Fruit fly (Drosophila melanogaster) whole organism, embryonic: ENCODE results near the gene MED15.

Source experiments
- Atf6 ChIP-seq: fragments of 200-800 bp; sonication (Bioruptor generic); IDR thresholded peaks from 2 replicates; pipeline ENCODE4 v1.3.6; 2022; ENCODE audit warnings: missing biosample characterization, missing genetic modification characterization
- Awh ChIP-seq: fragments of 200-800 bp; sonication (Bioruptor generic); IDR thresholded peaks from 2 replicates; pipeline ENCODE4, ENCODE4 v1.3.6; 2022; ENCODE audit warnings: missing biosample characterization, missing genetic modification characterization
- C15 ChIP-seq: fragments of 200-800 bp; sonication (Bioruptor generic); IDR thresholded peaks from 3 replicates; pipeline ENCODE4 v1.3.6; 2022; ENCODE audit warnings: missing biosample characterization, missing genetic modification characterization
- CG10431 ChIP-seq: fragments of 200-800 bp; sonication (Bioruptor generic); optimal IDR thresholded peaks from 3 replicates; lab custom pipeline; 2018; ENCODE audit warnings: missing biosample characterization, mild to moderate bottlenecking, missing genetic modification characterization
- CG11093 ChIP-seq: fragments of 200-800 bp; sonication (Bioruptor generic); IDR thresholded peaks from 3 replicates; pipeline ENCODE4 v1.3.6; 2022; ENCODE audit warnings: missing biosample characterization, missing genetic modification characterization
- CG11456 ChIP-seq: fragments of 200-800 bp; sonication (Bioruptor generic); IDR thresholded peaks from 3 replicates; pipeline ENCODE4 v1.3.6; 2022; ENCODE audit warnings: missing biosample characterization, missing genetic modification characterization
- CG11504 ChIP-seq: fragments of 200-800 bp; sonication (Bioruptor generic); optimal IDR thresholded peaks from 3 replicates; lab custom pipeline; 2019; ENCODE audit warnings: missing biosample characterization, mild to moderate bottlenecking, missing genetic modification characterization, moderate library complexity
- CG11696 ChIP-seq: fragments of 200-800 bp; sonication (Bioruptor generic); IDR thresholded peaks from 2 replicates; pipeline ENCODE4 v1.3.6; 2022; ENCODE audit warnings: missing biosample characterization, missing genetic modification characterization
- CG1603 ChIP-seq: fragments of 200-800 bp; sonication (Bioruptor generic); optimal IDR thresholded peaks from 2 replicates; lab custom pipeline; 2019; ENCODE audit warnings: missing biosample characterization, mild to moderate bottlenecking, missing genetic modification characterization, moderate library complexity
- CG16813 ChIP-seq: fragments of 200-800 bp; sonication (Bioruptor generic); IDR thresholded peaks from 3 replicates; pipeline ENCODE4 v1.3.6; 2022; ENCODE audit warnings: missing biosample characterization, missing genetic modification characterization; ENCODE audit not compliant: partially characterized antibody
- CG17186 ChIP-seq: fragments of 200-800 bp; sonication (Bioruptor generic); optimal IDR thresholded peaks from 3 replicates; lab custom pipeline; 2017; ENCODE audit warnings: missing biosample characterization, missing genetic modification reagents, missing genetic modification characterization
- CG18476 ChIP-seq: fragments of 200-800 bp; sonication (Bioruptor generic); optimal IDR thresholded peaks from 2 replicates; lab custom pipeline; 2016; ENCODE audit warnings: missing biosample characterization, mild to moderate bottlenecking, missing genetic modification characterization
- CG18599 ChIP-seq: fragments of 200-800 bp; sonication (Bioruptor generic); optimal IDR thresholded peaks from 3 replicates; lab custom pipeline; 2017; ENCODE audit warnings: missing biosample characterization, missing genetic modification characterization, mild to moderate bottlenecking, moderate library complexity, missing genetic modification reagents
- CG2678 ChIP-seq: fragments of 200-800 bp; sonication (Bioruptor generic); optimal IDR thresholded peaks from 3 replicates; lab custom pipeline; 2019; ENCODE audit warnings: missing biosample characterization, mild to moderate bottlenecking, missing genetic modification characterization, moderate library complexity
- CG3407 ChIP-seq: fragments of 200-800 bp; sonication (Bioruptor generic); optimal IDR thresholded peaks from 2 replicates; lab custom pipeline; 2018; ENCODE audit warnings: missing biosample characterization, mild to moderate bottlenecking, missing genetic modification characterization
- CG34422 ChIP-seq: fragments of 200-800 bp; sonication (Bioruptor generic); IDR thresholded peaks from 3 replicates; pipeline ENCODE4 v1.3.6; 2022; ENCODE audit warnings: missing biosample characterization, missing genetic modification characterization
- CG3838 ChIP-seq: fragments of 200-800 bp; sonication (Bioruptor generic); optimal IDR thresholded peaks from 3 replicates; lab custom pipeline; 2016; ENCODE audit warnings: missing biosample characterization, missing genetic modification characterization
- CG5245 ChIP-seq: fragments of 200-800 bp; sonication (Bioruptor generic); optimal IDR thresholded peaks from 3 replicates; lab custom pipeline; 2016; ENCODE audit warnings: missing biosample characterization, missing genetic modification characterization
- CG6683 ChIP-seq: fragments of 200-800 bp; sonication (Bioruptor generic); optimal IDR thresholded peaks from 2 replicates; lab custom pipeline; 2017; ENCODE audit warnings: missing biosample characterization, mild to moderate bottlenecking, missing genetic modification characterization, missing genetic modification reagents
- CG8765 ChIP-seq: fragments of 200-800 bp; sonication (Bioruptor generic); IDR thresholded peaks from 2 replicates; pipeline ENCODE4 v1.3.6; 2022; ENCODE audit warnings: missing biosample characterization, missing genetic modification characterization
- CG9797 ChIP-seq: fragments of 200-800 bp; sonication (Bioruptor generic); optimal IDR thresholded peaks from 3 replicates; lab custom pipeline; 2018; ENCODE audit warnings: missing biosample characterization, mild to moderate bottlenecking, missing genetic modification characterization
- CG9876 ChIP-seq: fragments of 200-800 bp; sonication (Bioruptor generic); optimal IDR thresholded peaks from 2 replicates; lab custom pipeline; 2016; ENCODE audit warnings: missing biosample characterization, missing genetic modification characterization
- CG9932 ChIP-seq: fragments of 200-800 bp; sonication (Bioruptor generic); IDR thresholded peaks from 2 replicates; pipeline ENCODE4 v1.3.6; 2022; ENCODE audit warnings: missing biosample characterization, missing genetic modification characterization
- CoRest ChIP-seq: fragments of 200-800 bp; sonication (Bioruptor generic); optimal IDR thresholded peaks from 3 replicates; lab custom pipeline; 2018; ENCODE audit warnings: missing biosample characterization, mild to moderate bottlenecking, missing genetic modification characterization, moderate library complexity
- Dref ChIP-seq: fragments of 200-800 bp; sonication (Bioruptor generic); IDR thresholded peaks from 2 replicates; pipeline ENCODE4 v1.3.6; 2022; ENCODE audit warnings: missing biosample characterization, missing genetic modification characterization
- Fer1 ChIP-seq: fragments of 200-800 bp; sonication (Bioruptor generic); optimal IDR thresholded peaks from 2 replicates; lab custom pipeline; 2017; ENCODE audit warnings: missing biosample characterization, mild to moderate bottlenecking, missing genetic modification characterization
- Gug ChIP-seq: fragments of 200-800 bp; sonication (Bioruptor generic); IDR thresholded peaks from 4 replicates; pipeline ENCODE4 v1.3.6; 2022; ENCODE audit warnings: missing biosample characterization, missing genetic modification characterization
- HLHmδ ChIP-seq: fragments of 200-800 bp; sonication (Bioruptor generic); optimal IDR thresholded peaks from 2 replicates; lab custom pipeline; 2018; ENCODE audit warnings: missing biosample characterization, mild to moderate bottlenecking, missing genetic modification characterization, moderate library complexity
- Hmr ChIP-seq: fragments of 200-800 bp; sonication (Bioruptor generic); optimal IDR thresholded peaks from 3 replicates; lab custom pipeline; 2017; ENCODE audit warnings: mild to moderate bottlenecking, missing biosample characterization, missing genetic modification reagents, missing genetic modification characterization
- Kr ChIP-seq: fragments of 200-800 bp; sonication (Bioruptor generic); optimal IDR thresholded peaks from 2 replicates; lab custom pipeline; 2017; ENCODE audit warnings: missing biosample characterization, mild to moderate bottlenecking, missing genetic modification characterization
- MTF-1 ChIP-seq: fragments of 200-800 bp; sonication (Bioruptor generic); optimal IDR thresholded peaks from 2 replicates; lab custom pipeline; 2018; ENCODE audit warnings: missing biosample characterization, mild to moderate bottlenecking, missing genetic modification characterization, borderline replicate concordance
- Nf-YC ChIP-seq: fragments of 200-800 bp; optimal IDR thresholded peaks from 3 replicates; lab custom pipeline; 2019; ENCODE audit warnings: missing biosample characterization, mild to moderate bottlenecking, missing genetic modification characterization, moderate library complexity
- PHDP ChIP-seq: fragments of 200-800 bp; sonication (Bioruptor generic); optimal IDR thresholded peaks from 3 replicates; lab custom pipeline; 2018; ENCODE audit warnings: missing biosample characterization, mild to moderate bottlenecking, missing genetic modification characterization, moderate library complexity
- Sox100B ChIP-seq: fragments of 200-800 bp; sonication (Bioruptor generic); optimal IDR thresholded peaks from 3 replicates; lab custom pipeline; 2018; ENCODE audit warnings: missing biosample characterization, mild to moderate bottlenecking, missing genetic modification characterization
- Taf1 ChIP-seq: fragments of 200-800 bp; sonication (Bioruptor generic); IDR thresholded peaks from 2 replicates; pipeline ENCODE4 v1.3.6; 2022; ENCODE audit warnings: missing biosample characterization, missing genetic modification characterization
- al ChIP-seq: fragments of 200-800 bp; sonication (Bioruptor generic); IDR thresholded peaks from 2 replicates; pipeline ENCODE4 v1.3.6; 2022; ENCODE audit warnings: missing biosample characterization, missing genetic modification characterization
- br ChIP-seq: fragments of >200 bp; optimal IDR thresholded peaks from 2 replicates; lab custom pipeline; 2017
- cas ChIP-seq: fragments of 200-800 bp; sonication (Bioruptor generic); IDR thresholded peaks from 2 replicates; pipeline ENCODE4 v1.3.6; 2022; ENCODE audit warnings: missing biosample characterization, missing genetic modification characterization
- chif ChIP-seq, 2 experiments: fragments of 200-800 bp; sonication (Bioruptor generic); optimal IDR thresholded peaks; 3 replicates each; lab custom pipeline; 2016; ENCODE audit warnings: missing biosample characterization in 2 of 2, missing genetic modification characterization in 2 of 2
- crol ChIP-seq: fragments of 200-800 bp; sonication (Bioruptor generic); IDR thresholded peaks from 2 replicates; pipeline ENCODE4 v1.3.6; 2022; ENCODE audit warnings: missing biosample characterization, missing genetic modification characterization
- da ChIP-seq: fragments of 200-800 bp; sonication (Bioruptor generic); optimal IDR thresholded peaks from 2 replicates; lab custom pipeline; 2016; ENCODE audit warnings: missing biosample characterization, missing genetic modification characterization
- dan ChIP-seq: fragments of 200-800 bp; sonication (Bioruptor generic); IDR thresholded peaks from 2 replicates; pipeline ENCODE4 v1.3.6; 2022; ENCODE audit warnings: missing biosample characterization, missing genetic modification characterization
- gem ChIP-seq: fragments of 200-800 bp; sonication (Bioruptor generic); optimal IDR thresholded peaks from 2 replicates; lab custom pipeline; 2019; ENCODE audit warnings: missing biosample characterization, mild to moderate bottlenecking, missing genetic modification characterization, moderate library complexity
- grau ChIP-seq: fragments of 200-800 bp; optimal IDR thresholded peaks from 3 replicates; lab custom pipeline; 2019; ENCODE audit warnings: missing biosample characterization, mild to moderate bottlenecking, missing genetic modification characterization, moderate library complexity
- knrl ChIP-seq: fragments of 200-800 bp; sonication (Bioruptor generic); IDR thresholded peaks from 3 replicates; pipeline ENCODE4 v1.3.6; 2022; ENCODE audit warnings: missing biosample characterization, missing genetic modification characterization; ENCODE audit not compliant: partially characterized antibody
- sr ChIP-seq: fragments of 200-800 bp; sonication (Bioruptor generic); IDR thresholded peaks from 3 replicates; pipeline ENCODE4 v1.3.6; 2022; ENCODE audit warnings: missing biosample characterization, missing genetic modification characterization
- tup ChIP-seq: fragments of 200-800 bp; sonication (Bioruptor generic); optimal IDR thresholded peaks from 2 replicates; lab custom pipeline; 2016; ENCODE audit warnings: missing biosample characterization, mild to moderate bottlenecking, missing genetic modification characterization, moderate library complexity
- twi ChIP-seq: fragments of 200-800 bp; optimal IDR thresholded peaks from 2 replicates; lab custom pipeline; 2019; ENCODE audit warnings: missing biosample characterization, mild to moderate bottlenecking, missing genetic modification characterization, moderate library complexity
- wek ChIP-seq: fragments of 200-800 bp; sonication (Bioruptor generic); optimal IDR thresholded peaks from 3 replicates; lab custom pipeline; 2018; ENCODE audit warnings: missing biosample characterization, mild to moderate bottlenecking, missing genetic modification characterization, moderate library complexity
- zen ChIP-seq: fragments of 200-800 bp; sonication (Bioruptor generic); optimal IDR thresholded peaks from 3 replicates; lab custom pipeline; 2018; ENCODE audit warnings: missing biosample characterization, mild to moderate bottlenecking, missing genetic modification characterization, moderate library complexity
- zf30C ChIP-seq: fragments of 200-800 bp; sonication (Bioruptor generic); optimal IDR thresholded peaks from 3 replicates; lab custom pipeline; 2018; ENCODE audit warnings: missing biosample characterization, mild to moderate bottlenecking, missing genetic modification characterization
- zfh1 ChIP-seq: fragments of 200-800 bp; sonication (Bioruptor generic); IDR thresholded peaks from 3 replicates; pipeline ENCODE4 v1.3.6; 2022; ENCODE audit warnings: missing biosample characterization, missing genetic modification characterization

MED15 gene

dm6 chr2L:513035-513434 is 40.2 kb downstream of the MED15 start (continued):
- TF ChIP-seq CG2678 (tag; lab: Kevin White, UChicago) (peak; percentile 5), CG3407 (GFP tag; lab: Kevin White, UChicago) (no peak), Dref (GFP tag; lab: Robert Waterston, UW) (no peak), CG16813 (GFP tag; lab: Robert Waterston, UW) (no peak), CG18476 (GFP tag; lab: Kevin White, UChicago) (no peak), CG8765 (GFP tag; lab: Robert Waterston, UW) (no peak), zf30C (GFP tag; lab: Kevin White, UChicago) (no peak), CG18599 (GFP tag; lab: Kevin White, UChicago) (peak; percentile 10), cas (GFP tag; lab: Robert Waterston, UW) (no peak), Awh (GFP tag; lab: Robert Waterston, UW) (no peak), grau (tag; lab: Kevin White, UChicago) (no peak), CG11504 (tag; lab: Kevin White, UChicago) (peak; percentile 31), CG11093 (no peak), tup (GFP tag; lab: Kevin White, UChicago) (no peak), wek (GFP tag; lab: Kevin White, UChicago) (no peak), al (GFP tag; lab: Robert Waterston, UW) (no peak), sr (GFP tag; lab: Robert Waterston, UW) (no peak), CG5245 (no peak), CoRest (tag; lab: Kevin White, UChicago) (no peak), Gug (GFP tag; lab: Robert Waterston, UW) (no peak), CG17186 (GFP tag; lab: Kevin White, UChicago) (no peak), Hmr (GFP tag; lab: Kevin White, UChicago) (peak; percentile 31), MTF-1 (GFP tag; lab: Kevin White, UChicago) (no peak), Sox100B (GFP tag; lab: Kevin White, UChicago) (no peak), zen (tag; lab: Kevin White, UChicago) (no peak), Taf1 (GFP tag; lab: Robert Waterston, UW) (no peak), zfh1 (GFP tag; lab: Robert Waterston, UW) (0 out of 3 replicates have a peak, but pooled peaks have one; percentile 18), da (no peak), knrl (GFP tag; lab: Robert Waterston, UW) (no peak), chif (GFP tag; optimal IDR thresholded peaks at IDR 0.05; lab: Kevin White, UChicago) (no peak), CG9932 (no peak), CG3838 (no peak), PHDP (tag; lab: Kevin White, UChicago) (peak; percentile 1), dan (GFP tag; lab: Robert Waterston, UW) (no peak), Kr (GFP tag; lab: Kevin White, UChicago) (no peak), CG1603 (tag; lab: Kevin White, UChicago) (peak; percentile 33), Nf-YC (no peak), crol (no peak), CG9797 (GFP tag; lab: Kevin White, UChicago) (no peak), CG11456 (GFP tag; lab: Robert Waterston, UW) (no peak), br (lab: Kevin White, UChicago) (no peak), C15 (GFP tag; lab: Robert Waterston, UW) (no peak), Atf6 (no peak), twi (tag; lab: Kevin White, UChicago) (no peak), CG9876 (GFP tag; lab: Kevin White, UChicago) (no peak), gem (tag; lab: Kevin White, UChicago) (peak; percentile 19), CG6683 (GFP tag; lab: Kevin White, UChicago) (no peak), CG11696 (GFP tag; lab: Robert Waterston, UW) (peak; percentile 75), CG10431 (GFP tag; lab: Kevin White, UChicago) (no peak), Fer1 (GFP tag; lab: Kevin White, UChicago) (no peak), CG34422 (0 out of 3 replicates have a peak, but pooled peaks have one; percentile 39), HLHmδ (no peak)
